Worm (Caenorhabditis elegans) whole organism, young adult: ENCODE data around the gene eat-3.

Experiments used
- Y53G8AR.9 ChIP-seq: fragments of 200-800 bp; sonication (Bioruptor generic); conservative IDR thresholded peaks from 2 replicates; pipeline ENCODE4 v1.3.6; 2022; ENCODE audit warnings: missing genetic modification reagents, missing genetic modification characterization, missing compliant biosample characterization
- lir-1 ChIP-seq: fragments of 200-800 bp; sonication (Bioruptor generic); conservative IDR thresholded peaks from 2 replicates; pipeline ENCODE4 v1.3.6; 2022; ENCODE audit warnings: missing genetic modification reagents, missing genetic modification characterization, missing compliant biosample characterization
- madf-8 ChIP-seq: fragments of 200-800 bp; sonication (Bioruptor generic); conservative IDR thresholded peaks from 2 replicates; pipeline ENCODE4 v1.3.6; 2022; ENCODE audit warnings: missing genetic modification reagents, missing genetic modification characterization, missing compliant biosample characterization

DNA sequence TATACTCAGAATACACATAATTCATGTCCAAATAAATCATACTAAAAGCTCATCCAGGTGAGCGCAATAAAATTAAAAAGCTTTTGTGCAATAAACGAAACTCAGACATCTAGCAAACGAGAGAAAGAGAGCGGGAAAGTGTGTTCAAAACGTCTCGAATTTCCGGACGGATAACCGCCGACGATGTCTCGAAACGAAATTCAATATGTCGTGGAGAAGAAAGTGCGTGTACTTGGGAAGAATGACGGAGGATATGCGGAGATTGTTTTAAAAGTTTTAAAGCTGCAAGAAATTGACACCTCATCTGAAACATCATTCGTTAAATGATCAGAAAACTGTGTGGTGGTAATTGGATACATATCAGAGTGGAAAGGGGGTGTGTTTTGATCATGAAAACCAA, 9.9 kb upstream of the eat-3 start:
- TF ChIP-seq Y53G8AR.9 (GFP tag; lab: Robert Waterston, UW) (no peak), lir-1 (GFP tag; lab: Robert Waterston, UW) (no peak), madf-8 (GFP tag; lab: Robert Waterston, UW) (no peak)
